Worm (Caenorhabditis elegans): Measurements from ENCODE around the gene gex-4.
"Not testable (repeated sequence)": the region's sequence is repeated elsewhere in the genome, so short reads cannot be mapped to it uniquely, and the experiment has no call there.

The gex-4 gene

DNA sequence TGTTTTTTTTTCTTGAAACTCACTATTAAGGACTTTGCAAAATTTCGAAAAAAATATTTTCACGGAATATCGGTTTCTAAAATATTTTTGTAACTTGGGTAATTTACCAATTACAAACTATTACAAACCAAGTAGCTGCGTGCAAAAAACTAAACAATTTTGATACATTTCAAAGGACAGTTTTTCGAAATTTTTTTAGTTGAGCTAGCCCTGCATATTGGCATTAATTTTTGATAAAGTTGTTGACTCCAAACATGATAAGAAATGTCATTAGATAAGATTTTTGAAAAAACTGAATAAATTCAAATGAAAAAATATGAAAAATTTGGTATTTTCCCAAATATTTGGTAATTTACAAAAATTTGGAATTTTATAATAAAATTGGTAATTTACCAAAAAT is 30.2 kb downstream of the gex-4 start:
- TF ChIP-seq dve-1 (tag; optimal IDR thresholded peaks at IDR 0.05) (no peak), ceh-45 (GFP tag; IDR thresholded peaks at IDR 0.05) (no peak), ama-1 (optimal IDR thresholded peaks at IDR 0.05) (no peak), gmeb-2 (tag; optimal IDR thresholded peaks at IDR 0.05) (no peak), pag-3 (tag; optimal IDR thresholded peaks at IDR 0.05; ENCODE audit: borderline replicate concordance) (no peak), F13H6.1 (tag; optimal IDR thresholded peaks at IDR 0.05) (no peak), ceh-24 (tag; optimal IDR thresholded peaks at IDR 0.05) (no peak), ceh-48 (tag; optimal IDR thresholded peaks at IDR 0.05) (no peak), pha-2 (tag; optimal IDR thresholded peaks at IDR 0.05) (no peak), unc-55 (GFP tag; optimal IDR thresholded peaks at IDR 0.05) (no peak), tbx-7 (tag; optimal IDR thresholded peaks at IDR 0.05) (no peak), Y22D7AL.16 (tag; optimal IDR thresholded peaks at IDR 0.05) (no peak), syd-9 (tag; optimal IDR thresholded peaks at IDR 0.05) (no peak), unc-86 (tag; optimal IDR thresholded peaks at IDR 0.05) (no peak)

DNA sequence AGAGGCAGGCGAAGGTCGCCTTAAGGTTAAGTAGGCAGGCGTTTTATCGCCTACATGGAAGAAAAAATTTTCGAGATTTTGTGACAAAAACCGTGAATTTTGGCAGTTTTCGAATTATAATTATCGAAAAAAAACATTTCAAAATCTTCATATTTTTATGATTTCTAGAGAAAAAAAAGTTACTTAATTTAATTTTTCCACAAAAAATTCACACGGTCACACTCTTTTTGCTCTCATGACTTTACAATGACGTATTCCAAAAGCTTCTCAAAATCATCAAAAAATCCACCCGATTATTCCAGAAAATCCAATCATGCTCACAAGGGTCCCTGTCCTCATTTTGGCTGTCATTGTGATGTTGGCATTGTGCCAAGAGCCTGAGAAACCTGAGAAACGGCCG is 32.3 kb downstream of the gex-4 start, which contains the start of gene lury-1:
lury-1 (plus strand) TSS at position 301 of the 400 bp plus-strand sequence.
- TF ChIP-seq dmd-4 (tag; optimal IDR thresholded peaks at IDR 0.05; ENCODE audit: borderline replicate concordance) (no peak), C38D4.7 (GFP tag; optimal IDR thresholded peaks at IDR 0.05) (no peak), ceh-48 (tag; optimal IDR thresholded peaks at IDR 0.05) (no peak), ceh-45 (GFP tag; IDR thresholded peaks at IDR 0.05) (no peak), rnt-1 (tag; optimal IDR thresholded peaks at IDR 0.05) (no peak)

DNA sequence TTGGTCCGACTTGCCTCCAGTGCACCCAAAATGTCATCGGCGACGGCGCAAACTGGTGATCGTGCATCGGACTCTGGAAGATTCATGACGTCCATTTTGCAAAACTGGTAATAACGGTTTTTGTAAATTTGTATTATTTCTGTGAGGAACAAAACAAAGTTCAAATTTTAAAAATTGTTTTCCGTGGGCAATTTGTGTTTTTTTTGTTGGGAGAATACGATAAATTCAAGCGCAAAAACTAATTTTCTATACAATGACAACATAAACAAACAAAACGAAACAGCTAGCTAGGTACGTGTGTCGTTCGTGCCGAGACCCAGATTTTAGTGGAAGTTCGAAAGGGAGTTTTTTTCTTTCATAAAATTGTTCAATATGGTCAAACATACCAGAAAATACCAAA is 35.5 kb downstream of the gex-4 start, which contains the start of gene Y75B8A.10:
Y75B8A.10 (minus strand) TSS at position 101 of the 400 bp plus-strand sequence.
- TF ChIP-seq tbx-2 (tag; optimal IDR thresholded peaks at IDR 0.05): no peak
- TF ChIP-seq dmd-4 (tag; optimal IDR thresholded peaks at IDR 0.05; ENCODE audit: borderline replicate concordance): no peak
- no peak for TF ChIP-seq ama-1 (optimal IDR thresholded peaks at IDR 0.05)
- no peak for TF ChIP-seq lin-11 (tag; optimal IDR thresholded peaks at IDR 0.05)
- TF ChIP-seq pqm-1 (tag; optimal IDR thresholded peaks at IDR 0.05): no peak
- no peak for TF ChIP-seq sdc-2 (tag; optimal IDR thresholded peaks at IDR 0.05)
- no peak for TF ChIP-seq ttx-3 (tag; optimal IDR thresholded peaks at IDR 0.05)
- TF ChIP-seq rnt-1 (tag; optimal IDR thresholded peaks at IDR 0.05): no peak
- no peak for TF ChIP-seq nfya-1 (tag; optimal IDR thresholded peaks at IDR 0.05)
- no peak for TF ChIP-seq ceh-34 (tag; optimal IDR thresholded peaks at IDR 0.05)
- no peak for TF ChIP-seq unc-55 (GFP tag; optimal IDR thresholded peaks at IDR 0.05)

DNA sequence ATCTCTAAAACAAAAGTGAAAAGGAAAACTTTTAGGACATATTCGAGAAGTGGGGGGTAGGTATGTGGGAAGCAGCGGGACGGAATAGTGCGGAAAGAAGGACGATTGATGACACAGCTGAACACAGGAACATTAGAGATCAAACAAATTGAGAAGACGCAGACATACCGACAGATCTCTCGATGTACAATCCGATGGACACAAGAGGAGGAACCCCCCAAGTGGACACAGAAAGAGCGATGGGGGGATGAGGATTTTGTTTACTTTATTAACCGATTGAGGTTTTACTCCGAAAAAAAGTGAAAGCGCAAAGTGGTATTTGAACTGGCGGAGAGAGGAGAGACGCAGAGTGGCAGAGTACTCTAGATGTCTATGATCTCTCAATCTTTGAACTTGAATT is 40.3 kb downstream of the gex-4 start:
- TF ChIP-seq ref-2 (tag; optimal IDR thresholded peaks at IDR 0.05) (peak; percentile 41), ceh-45 (GFP tag; IDR thresholded peaks at IDR 0.05) (no peak), ceh-2 (tag; optimal IDR thresholded peaks at IDR 0.05) (peak; percentile 53), dve-1 (tag; optimal IDR thresholded peaks at IDR 0.05) (no peak), ceh-34 (tag; optimal IDR thresholded peaks at IDR 0.05) (peak; percentile 23), nfya-1 (tag; optimal IDR thresholded peaks at IDR 0.05) (peak; percentile 44), ceh-31 (tag; optimal IDR thresholded peaks at IDR 0.05) (peak; percentile 5), tbx-2 (tag; optimal IDR thresholded peaks at IDR 0.05) (peak; percentile 42), dmd-4 (tag; optimal IDR thresholded peaks at IDR 0.05; ENCODE audit: borderline replicate concordance) (peak; percentile 1)

DNA sequence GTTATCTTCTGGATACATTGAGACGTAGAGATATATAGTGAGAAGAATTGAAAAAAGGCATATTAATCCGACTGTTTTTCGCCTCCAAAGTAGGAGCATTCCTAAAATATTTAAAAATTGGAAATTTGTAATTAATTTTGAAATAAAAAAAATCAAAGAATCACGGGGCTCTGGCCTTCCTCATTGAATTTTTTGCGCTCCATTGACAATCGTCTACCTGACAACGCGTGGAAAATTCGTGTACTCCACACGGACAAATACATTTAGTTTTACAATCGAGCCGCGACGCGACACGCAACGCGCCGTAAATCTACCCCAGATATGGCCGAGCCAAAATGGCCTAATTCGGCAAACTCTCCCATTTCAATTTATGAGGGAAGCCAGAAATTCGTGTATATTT is 41.3 kb downstream of the gex-4 start, which contains the start of gene gly-11:
gly-11 (minus strand) TSS at position 101 of the 400 bp plus-strand sequence.
- TF ChIP-seq pag-3 (tag; optimal IDR thresholded peaks at IDR 0.05; ENCODE audit: borderline replicate concordance); ceh-9 (tag; optimal IDR thresholded peaks at IDR 0.05); tbx-2 (tag; optimal IDR thresholded peaks at IDR 0.05): not testable (repeated sequence)

DNA sequence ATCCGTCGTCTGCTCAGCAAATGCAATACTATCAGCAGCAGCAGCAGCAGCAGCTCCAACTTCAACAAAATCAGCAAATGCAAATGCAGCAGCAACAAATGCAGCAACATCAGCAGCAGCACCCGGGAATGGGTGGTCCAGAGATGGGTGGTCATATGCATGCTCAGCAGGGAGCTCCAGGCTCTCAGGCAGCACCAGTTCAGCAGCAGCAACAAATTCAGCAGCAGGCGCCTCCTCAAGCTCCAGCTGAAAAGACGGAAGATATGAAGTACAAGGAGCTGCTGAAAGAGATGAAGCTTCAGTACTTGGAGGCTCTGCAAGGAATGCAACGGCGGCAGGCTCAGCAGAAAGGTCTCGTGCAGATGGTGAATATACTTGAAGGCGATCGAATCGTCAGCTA is 51.4 kb downstream of the gex-4 start:
- no peak for TF ChIP-seq F13H6.1 (tag; optimal IDR thresholded peaks at IDR 0.05)
- no peak for TF ChIP-seq zip-5 (tag; optimal IDR thresholded peaks at IDR 0.05)
- TF ChIP-seq nhr-11 (tag; optimal IDR thresholded peaks at IDR 0.05): no peak
- no peak for TF ChIP-seq sox-4 (tag; optimal IDR thresholded peaks at IDR 0.05)
- no peak for TF ChIP-seq pax-1 (tag; optimal IDR thresholded peaks at IDR 0.05)
